Fruit fly (Drosophila melanogaster): ENCODE measurements around the gene CG17350.

CG17350 gene

DNA sequence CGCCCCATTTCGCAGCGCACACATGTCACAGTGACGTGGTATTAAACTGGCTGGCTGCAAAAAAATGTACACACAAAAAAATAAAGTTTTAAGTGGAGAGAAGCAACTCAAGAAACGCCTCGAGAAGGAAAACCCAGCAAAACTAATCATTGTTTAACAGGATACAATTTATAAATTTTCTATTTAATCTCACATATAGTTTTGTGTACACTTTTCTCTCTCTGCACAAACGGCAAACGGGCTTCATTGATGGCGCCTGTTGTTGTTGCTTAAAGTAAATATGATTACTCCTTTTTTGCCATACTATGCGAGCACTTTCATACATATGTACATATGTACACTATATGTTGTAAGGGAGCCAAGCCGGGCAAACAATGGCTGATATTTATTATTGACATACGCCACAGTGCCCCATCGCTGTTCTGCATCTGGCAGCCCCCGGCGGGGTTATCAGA, 22.7 kb upstream of the CG17350 start:
- TF ChIP-seq pho (GFP tag; optimal IDR thresholded peaks at IDR 0.05), result no peak
- TF ChIP-seq ATbp (GFP tag; optimal IDR thresholded peaks at IDR 0.05), result peak; percentile 69
- peak; percentile 59; the same call in 2 of the 3 replicates for TF ChIP-seq z (GFP tag; IDR thresholded peaks at IDR 0.05)
- TF ChIP-seq CG14667 (GFP tag; IDR thresholded peaks at IDR 0.05), result no peak
- peak; percentile 58 for TF ChIP-seq CG12236 (GFP tag; optimal IDR thresholded peaks at IDR 0.05)
- TF ChIP-seq CG15514 (GFP tag; optimal IDR thresholded peaks at IDR 0.05), result no peak
- no peak for TF ChIP-seq CG9876 (GFP tag; optimal IDR thresholded peaks at IDR 0.05)
- TF ChIP-seq GATAe (GFP tag; conservative IDR thresholded peaks at IDR 0.05), result no peak
- peak; percentile 75 for TF ChIP-seq CG2875 (GFP tag; optimal IDR thresholded peaks at IDR 0.05)
- TF ChIP-seq wor (GFP tag; IDR thresholded peaks at IDR 0.05), result peak; percentile 31
- TF ChIP-seq gfzf (GFP tag; optimal IDR thresholded peaks at IDR 0.05), result no peak
- no peak for TF ChIP-seq pros (GFP tag; optimal IDR thresholded peaks at IDR 0.05)
- peak; percentile 54 for TF ChIP-seq dmrt99B (tag; optimal IDR thresholded peaks at IDR 0.05)
- peak; percentile 26 for TF ChIP-seq grau (tag; optimal IDR thresholded peaks at IDR 0.05)
- no peak for TF ChIP-seq Taf1 (GFP tag; IDR thresholded peaks at IDR 0.05)
- no peak for TF ChIP-seq pan (optimal IDR thresholded peaks at IDR 0.05)
- TF ChIP-seq pan (GFP tag; optimal IDR thresholded peaks at IDR 0.05 in 1 of 2, IDR thresholded peaks at IDR 0.05 in 1 of 2), result peak in 1 of 2 experiments; percentile 41
- TF ChIP-seq E2f2 (GFP tag; IDR thresholded peaks at IDR 0.05), result peak; percentile 31; the same call in 1 of the 2 replicates
- TF ChIP-seq CG9797 (GFP tag; optimal IDR thresholded peaks at IDR 0.05), result no peak
- peak; percentile 18 for TF ChIP-seq HLH54F (GFP tag; optimal IDR thresholded peaks at IDR 0.05)
- peak; percentile 40; the same call in 2 of the 3 replicates for TF ChIP-seq tgo (GFP tag; IDR thresholded peaks at IDR 0.05)
- TF ChIP-seq Meics (GFP tag; optimal IDR thresholded peaks at IDR 0.05), result no peak
- TF ChIP-seq CG15073 (GFP tag; optimal IDR thresholded peaks at IDR 0.05), result no peak
- TF ChIP-seq CG17612 (GFP tag; IDR thresholded peaks at IDR 0.05), result no peak
- TF ChIP-seq CG13894 (tag; optimal IDR thresholded peaks at IDR 0.05), result no peak
- TF ChIP-seq hth (optimal IDR thresholded peaks at IDR 0.05), result no peak
- peak; percentile 58 for TF ChIP-seq fd96Cb (tag; optimal IDR thresholded peaks at IDR 0.05)
- TF ChIP-seq MESR4 (GFP tag; optimal IDR thresholded peaks at IDR 0.05), result no peak
- TF ChIP-seq CG2712 (tag; optimal IDR thresholded peaks at IDR 0.05), result peak; percentile 64
- TF ChIP-seq CG10654 (GFP tag; optimal IDR thresholded peaks at IDR 0.05), result peak; percentile 52
- peak; percentile 70 for TF ChIP-seq Hsf (GFP tag; optimal IDR thresholded peaks at IDR 0.05)
- TF ChIP-seq CG4404 (GFP tag; IDR thresholded peaks at IDR 0.05), result peak; percentile 51
- 0 out of 3 replicates have a peak, but pooled peaks have one; percentile 38 for TF ChIP-seq gce (GFP tag; IDR thresholded peaks at IDR 0.05)
- no peak for TF ChIP-seq nerfin-2 (GFP tag; IDR thresholded peaks at IDR 0.05; ENCODE audit: partially characterized antibody)
- TF ChIP-seq CG1832 (GFP tag; optimal IDR thresholded peaks at IDR 0.05), result no peak
- no peak for TF ChIP-seq CG11696 (GFP tag; IDR thresholded peaks at IDR 0.05)
- peak; percentile 96 for TF ChIP-seq Ets65A (GFP tag)
- no peak for TF ChIP-seq corto (GFP tag; optimal IDR thresholded peaks at IDR 0.05)
- TF ChIP-seq Oli (tag; optimal IDR thresholded peaks at IDR 0.05), result peak; percentile 68
- no peak for TF ChIP-seq CG34224 (GFP tag; IDR thresholded peaks at IDR 0.05; ENCODE audit: partially characterized antibody)
- no peak; the same call in 2 of the 3 replicates for TF ChIP-seq CG14050 (GFP tag; IDR thresholded peaks at IDR 0.05)
- TF ChIP-seq zen2 (GFP tag; IDR thresholded peaks at IDR 0.05; ENCODE audit: partially characterized antibody), result no peak
- TF ChIP-seq Xbp1 (GFP tag; optimal IDR thresholded peaks at IDR 0.05), result peak; percentile 70
- peak; percentile 40 for TF ChIP-seq CG2116 (GFP tag; optimal IDR thresholded peaks at IDR 0.05)
- peak; percentile 61 for TF ChIP-seq CG4820 (GFP tag; optimal IDR thresholded peaks at IDR 0.05)
- TF ChIP-seq Deaf1 (tag; optimal IDR thresholded peaks at IDR 0.05), result no peak
- peak; percentile 69 for TF ChIP-seq CG14710 (tag; optimal IDR thresholded peaks at IDR 0.05)
- peak; percentile 25 for TF ChIP-seq CG16863 (GFP tag; optimal IDR thresholded peaks at IDR 0.05)
- TF ChIP-seq Dp (GFP tag; optimal IDR thresholded peaks at IDR 0.05), result no peak
- no peak for TF ChIP-seq Hmx (GFP tag; optimal IDR thresholded peaks at IDR 0.05)
- TF ChIP-seq CG6654 (GFP tag; optimal IDR thresholded peaks at IDR 0.05), result no peak
